Fruit fly (Drosophila melanogaster): Measurements from ENCODE around the gene ear.
A peak's percentile ranks its signal among the peaks of the same experiment; 100 is the strongest.

Gene ear

dm6 chr3R:15281335-15281963 lies 39.1 kb upstream of the ear start:
- no peak for TF ChIP-seq Pif1A (GFP tag; optimal IDR thresholded peaks at IDR 0.05)
- TF ChIP-seq CG15710 (tag; optimal IDR thresholded peaks at IDR 0.05) = no peak
- no peak for TF ChIP-seq CG4496 (GFP tag; IDR thresholded peaks at IDR 0.05)
- TF ChIP-seq CG32121 (GFP tag; IDR thresholded peaks at IDR 0.05) = no peak
- TF ChIP-seq rn (GFP tag; IDR thresholded peaks at IDR 0.05) = no peak
- no peak for TF ChIP-seq CG8301 (tag; optimal IDR thresholded peaks at IDR 0.05)
- no peak for TF ChIP-seq CG8159 (tag; optimal IDR thresholded peaks at IDR 0.05)
- no peak for TF ChIP-seq Snoo (tag; optimal IDR thresholded peaks at IDR 0.05)
- TF ChIP-seq Pif1B (GFP tag; optimal IDR thresholded peaks at IDR 0.05) = no peak

- no peak for TF ChIP-seq gl (tag; optimal IDR thresholded peaks at IDR 0.05)
- no peak for TF ChIP-seq Ets98B (GFP tag; IDR thresholded peaks at IDR 0.05)
- no peak for TF ChIP-seq rn (GFP tag; IDR thresholded peaks at IDR 0.05)
- no peak for TF ChIP-seq CG8159 (tag; optimal IDR thresholded peaks at IDR 0.05)
- no peak for TF ChIP-seq CG14655 (GFP tag; optimal IDR thresholded peaks at IDR 0.05)
- no peak for TF ChIP-seq CG8301 (tag; optimal IDR thresholded peaks at IDR 0.05)
- TF ChIP-seq CG12605 (GFP tag; IDR thresholded peaks at IDR 0.05) = no peak
- no peak for TF ChIP-seq EcR (GFP tag; optimal IDR thresholded peaks at IDR 0.05)
- no peak for TF ChIP-seq CG13204 (GFP tag; optimal IDR thresholded peaks at IDR 0.05)
- TF ChIP-seq D1 (tag; optimal IDR thresholded peaks at IDR 0.05) = no peak
- no peak for TF ChIP-seq Pif1B (GFP tag; optimal IDR thresholded peaks at IDR 0.05)
- TF ChIP-seq CG4496 (GFP tag; IDR thresholded peaks at IDR 0.05) = no peak
- no peak for TF ChIP-seq CG34367 (tag; optimal IDR thresholded peaks at IDR 0.05)
- no peak for TF ChIP-seq CG15710 (tag; optimal IDR thresholded peaks at IDR 0.05)
- TF ChIP-seq CG10348 (GFP tag; IDR thresholded peaks at IDR 0.05) = no peak
These were observed 38.2 kb upstream of the ear start for dm6 chr3R:15282326-15282725.

DNA sequence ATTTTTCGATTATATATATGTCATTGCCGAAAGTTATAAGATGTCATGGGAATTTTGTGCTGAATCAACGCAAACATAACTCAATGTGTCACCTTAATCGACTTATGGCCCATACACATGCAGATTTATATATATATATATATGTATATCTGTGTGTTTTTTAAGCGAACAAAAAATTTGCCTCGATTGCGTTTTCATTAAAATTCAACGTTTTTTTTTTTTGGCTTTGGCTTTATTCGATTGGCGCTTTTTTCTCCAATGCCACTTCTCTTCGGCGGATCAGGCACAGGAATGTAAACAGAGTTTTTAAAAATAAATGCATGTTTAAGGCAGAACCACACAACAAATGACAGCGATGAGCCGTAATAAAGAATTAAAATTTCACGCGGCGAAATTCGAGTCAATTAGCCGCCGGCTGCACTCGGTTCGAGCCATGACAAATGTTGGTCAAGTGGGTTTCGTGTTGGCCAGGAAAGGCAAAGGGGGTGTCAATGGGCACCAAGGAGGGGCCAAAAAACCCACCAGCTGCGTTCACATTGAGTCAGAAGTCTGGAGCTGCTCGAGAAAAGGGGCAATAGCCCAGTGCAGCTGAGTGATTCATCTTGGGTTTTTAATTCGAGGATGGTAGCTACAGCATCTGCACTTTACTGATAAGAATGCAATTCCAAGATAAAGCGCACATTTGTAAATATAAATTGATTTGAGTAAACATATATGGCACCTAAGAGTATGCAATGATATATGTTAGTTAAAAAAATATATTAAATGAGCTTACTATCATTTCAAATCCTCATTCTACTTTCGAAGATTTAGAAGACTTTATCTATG lies 37.4 kb upstream of the ear start:
- TF ChIP-seq gl (tag; optimal IDR thresholded peaks at IDR 0.05) (no peak), CG10348 (GFP tag; IDR thresholded peaks at IDR 0.05) (no peak), Pif1B (GFP tag; optimal IDR thresholded peaks at IDR 0.05) (no peak), CG34367 (tag; optimal IDR thresholded peaks at IDR 0.05) (no peak), EcR (GFP tag; optimal IDR thresholded peaks at IDR 0.05) (peak; percentile 60), CG13204 (GFP tag; optimal IDR thresholded peaks at IDR 0.05) (no peak)

- TF ChIP-seq CG13204 (GFP tag; optimal IDR thresholded peaks at IDR 0.05) (no peak), Ets98B (GFP tag; IDR thresholded peaks at IDR 0.05) (no peak), CG15710 (tag; optimal IDR thresholded peaks at IDR 0.05) (no peak), EcR (GFP tag; optimal IDR thresholded peaks at IDR 0.05) (no peak), D1 (tag; optimal IDR thresholded peaks at IDR 0.05) (peak; percentile 2)
These were observed 34.4 kb upstream of the ear start for dm6 chr3R:15286024-15286692.

DNA sequence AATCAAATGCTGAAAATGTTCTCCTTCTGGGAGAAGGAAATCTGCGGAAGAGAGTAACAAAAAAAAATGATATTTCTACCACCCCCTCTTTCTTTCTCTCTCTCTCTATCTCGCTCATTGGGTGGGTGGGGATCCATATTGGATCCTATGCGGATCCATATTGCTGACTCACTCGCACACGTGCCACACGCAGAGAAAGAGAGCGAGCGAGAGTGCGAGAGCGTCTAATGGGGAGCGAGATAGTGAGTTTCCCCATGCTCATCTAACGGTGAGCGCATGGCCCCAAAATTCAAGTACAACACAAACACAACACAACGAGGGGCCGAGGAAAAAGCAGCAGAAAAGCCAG lies 33.9 kb upstream of the ear start:
- TF ChIP-seq rn (GFP tag; IDR thresholded peaks at IDR 0.05) (no peak), CG14655 (GFP tag; optimal IDR thresholded peaks at IDR 0.05) (no peak), Pif1A (GFP tag; optimal IDR thresholded peaks at IDR 0.05) (no peak), Snoo (tag; optimal IDR thresholded peaks at IDR 0.05) (no peak), CG10348 (GFP tag; IDR thresholded peaks at IDR 0.05) (no peak), EcR (GFP tag; optimal IDR thresholded peaks at IDR 0.05) (no peak), CG15710 (tag; optimal IDR thresholded peaks at IDR 0.05) (no peak), CG8301 (tag; optimal IDR thresholded peaks at IDR 0.05) (no peak), CG13204 (GFP tag; optimal IDR thresholded peaks at IDR 0.05) (no peak), CG32121 (GFP tag; IDR thresholded peaks at IDR 0.05) (no peak), D1 (tag; optimal IDR thresholded peaks at IDR 0.05) (no peak)

- TF ChIP-seq CG8159 (tag; optimal IDR thresholded peaks at IDR 0.05) (no peak), EcR (GFP tag; optimal IDR thresholded peaks at IDR 0.05) (no peak), CG15710 (tag; optimal IDR thresholded peaks at IDR 0.05) (no peak), CG4496 (GFP tag; IDR thresholded peaks at IDR 0.05) (no peak), CG9948 (tag; optimal IDR thresholded peaks at IDR 0.05) (no peak), fd96Ca (GFP tag; IDR thresholded peaks at IDR 0.05) (no peak), rn (GFP tag; IDR thresholded peaks at IDR 0.05) (no peak), gl (tag; optimal IDR thresholded peaks at IDR 0.05) (no peak), D1 (tag; optimal IDR thresholded peaks at IDR 0.05) (no peak), CG10348 (GFP tag; IDR thresholded peaks at IDR 0.05) (no peak), CG8301 (tag; optimal IDR thresholded peaks at IDR 0.05) (no peak), Pif1B (GFP tag; optimal IDR thresholded peaks at IDR 0.05) (no peak), Ets98B (GFP tag; IDR thresholded peaks at IDR 0.05) (no peak), Snoo (tag; optimal IDR thresholded peaks at IDR 0.05) (no peak), CG32121 (GFP tag; IDR thresholded peaks at IDR 0.05) (no peak), CG17806 (tag; optimal IDR thresholded peaks at IDR 0.05) (no peak), CG34367 (tag; optimal IDR thresholded peaks at IDR 0.05) (no peak), Pif1A (GFP tag; optimal IDR thresholded peaks at IDR 0.05) (no peak), CG12605 (GFP tag; IDR thresholded peaks at IDR 0.05) (no peak), CG14655 (GFP tag; optimal IDR thresholded peaks at IDR 0.05) (no peak)
These were observed 32.8 kb upstream of the ear start for dm6 chr3R:15287763-15288162.

All from whole organism, pupa.